Fruit fly (Drosophila melanogaster) whole organism, pupa: ENCODE data around the gene CG10803.

Experiments
- CG10348 ChIP-seq: fragments of 200-800 bp; sonication (Bioruptor generic); IDR thresholded peaks from 2 replicates; pipeline ENCODE4 v1.3.6; 2022; ENCODE audit warnings: missing biosample characterization, missing genetic modification characterization
- CG12605 ChIP-seq: fragments of 200-800 bp; sonication (Bioruptor generic); IDR thresholded peaks from 2 replicates; pipeline ENCODE4 v1.3.6; 2022; ENCODE audit warnings: missing biosample characterization, missing genetic modification characterization
- CG14655 ChIP-seq: fragments of 200-800 bp; sonication (Bioruptor generic); optimal IDR thresholded peaks from 3 replicates; lab custom pipeline; 2017; ENCODE audit warnings: mild to moderate bottlenecking, missing biosample characterization, missing genetic modification reagents, missing genetic modification characterization
- CG15710 ChIP-seq: fragments of 200-800 bp; sonication (Bioruptor generic); optimal IDR thresholded peaks from 2 replicates; lab custom pipeline; 2018; ENCODE audit warnings: missing biosample characterization, mild to moderate bottlenecking, missing genetic modification characterization, moderate library complexity
- CG32121 ChIP-seq: fragments of 200-800 bp; sonication (Bioruptor generic); IDR thresholded peaks from 2 replicates; pipeline ENCODE4 v1.3.6; 2022; ENCODE audit warnings: missing biosample characterization, missing genetic modification characterization
- CG34367 ChIP-seq: fragments of 200-800 bp; sonication (Bioruptor generic); optimal IDR thresholded peaks from 2 replicates; lab custom pipeline; 2018; ENCODE audit warnings: missing biosample characterization, mild to moderate bottlenecking, missing genetic modification characterization
- CG4496 ChIP-seq: fragments of 200-800 bp; sonication (Bioruptor generic); IDR thresholded peaks from 3 replicates; pipeline ENCODE4 v1.3.6; 2022; ENCODE audit warnings: missing biosample characterization, missing genetic modification characterization
- CG8159 ChIP-seq: fragments of 200-800 bp; sonication (Bioruptor generic); optimal IDR thresholded peaks from 3 replicates; lab custom pipeline; 2018; ENCODE audit warnings: missing biosample characterization, mild to moderate bottlenecking, missing genetic modification characterization, moderate library complexity
- CG8301 ChIP-seq: fragments of 200-800 bp; sonication (Bioruptor generic); optimal IDR thresholded peaks from 2 replicates; lab custom pipeline; 2018; ENCODE audit warnings: missing biosample characterization, mild to moderate bottlenecking, missing genetic modification characterization
- CG9948 ChIP-seq: fragments of 200-800 bp; sonication (Bioruptor generic); optimal IDR thresholded peaks from 2 replicates; lab custom pipeline; 2018; ENCODE audit warnings: missing biosample characterization, mild to moderate bottlenecking, missing genetic modification characterization, moderate library complexity
- EcR ChIP-seq: fragments of 200-800 bp; sonication (Bioruptor generic); optimal IDR thresholded peaks from 3 replicates; lab custom pipeline; 2019; ENCODE audit warnings: missing biosample characterization, missing genetic modification characterization, mild to moderate bottlenecking, moderate library complexity, missing genetic modification reagents
- Ets98B ChIP-seq: fragments of 200-800 bp; sonication (Bioruptor generic); IDR thresholded peaks from 2 replicates; pipeline ENCODE4 v1.3.6; 2022; ENCODE audit warnings: missing biosample characterization, missing genetic modification characterization
- Pif1B ChIP-seq: fragments of 200-800 bp; sonication (Bioruptor generic); optimal IDR thresholded peaks from 3 replicates; lab custom pipeline; 2016; ENCODE audit warnings: missing biosample characterization, missing genetic modification characterization

- TF ChIP-seq CG9948 (tag; lab: Kevin White, UChicago): no peak
- TF ChIP-seq CG34367 (tag; lab: Kevin White, UChicago): no peak
- no peak for TF ChIP-seq CG8159 (tag; lab: Kevin White, UChicago)
- TF ChIP-seq Pif1B (GFP tag; lab: Kevin White, UChicago): no peak
- TF ChIP-seq CG10348 (GFP tag; lab: Robert Waterston, UW): no peak
- TF ChIP-seq CG32121 (GFP tag; lab: Robert Waterston, UW): no peak
- TF ChIP-seq Ets98B (GFP tag; lab: Robert Waterston, UW): no peak
- TF ChIP-seq CG8301 (tag; lab: Kevin White, UChicago): no peak
- no peak for TF ChIP-seq CG4496 (GFP tag; lab: Robert Waterston, UW)
- TF ChIP-seq CG12605 (GFP tag; lab: Robert Waterston, UW): no peak
- no peak for TF ChIP-seq CG15710 (tag; lab: Kevin White, UChicago)
- no peak for TF ChIP-seq CG14655 (GFP tag; lab: Kevin White, UChicago)
- no peak for TF ChIP-seq EcR (GFP tag; lab: Kevin White, UChicago)
Measured at dm6 chrX:3435707-3436106, 49.7 kb upstream of the CG10803 start, which contains the start of gene CG14269.
